Worm (Caenorhabditis elegans): Measurements from ENCODE around the gene C33G8.2.
A peak's percentile ranks its signal among the peaks of the same experiment; 100 is the strongest.

C33G8.2 gene

ce11 chrV:7009461-7009860, at the start of gene C33G8.2:
Gene C33G8.2, plus strand, starts transcription at chrV:7009761.
- TF ChIP-seq ztf-18 (tag; optimal IDR thresholded peaks at IDR 0.05) (no peak), F55B11.4 (tag; optimal IDR thresholded peaks at IDR 0.05; ENCODE audit: borderline replicate concordance, insufficient read depth) (no peak), zim-3 (tag; optimal IDR thresholded peaks at IDR 0.05) (no peak), F57C9.4 (tag; optimal IDR thresholded peaks at IDR 0.05) (no peak), ceh-100 (GFP tag; IDR thresholded peaks at IDR 0.05) (no peak), ztf-26 (tag; optimal IDR thresholded peaks at IDR 0.05) (no peak), Y53F4B.3 (GFP tag; IDR thresholded peaks at IDR 0.05) (no peak), dpff-1 (tag; optimal IDR thresholded peaks at IDR 0.05) (no peak), T26A5.8 (tag; optimal IDR thresholded peaks at IDR 0.05) (no peak), C17E4.6 (GFP tag; IDR thresholded peaks at IDR 0.05) (no peak), let-607 (tag; optimal IDR thresholded peaks at IDR 0.05) (no peak), mcd-1 (GFP tag; IDR thresholded peaks at IDR 0.05) (no peak), ztf-3 (GFP tag; optimal IDR thresholded peaks at IDR 0.05) (no peak), unc-62 (GFP tag; optimal IDR thresholded peaks at IDR 0.05) (no peak), ets-4 (GFP tag; optimal IDR thresholded peaks at IDR 0.05) (no peak), nhr-179 (tag; optimal IDR thresholded peaks at IDR 0.05) (no peak)

- no peak for TF ChIP-seq Y53G8AR.9 (GFP tag; conservative IDR thresholded peaks at IDR 0.05)
- TF ChIP-seq ceh-58 (GFP tag; IDR thresholded peaks at IDR 0.05) = 0 out of 2 replicates have a peak, but pooled peaks have one; percentile 12
Measured at ce11 chrV:6969950-6970532, 39.5 kb upstream of the C33G8.2 start, which contains the start of gene ptr-15. Gene ptr-15, minus strand, starts transcription at chrV:6970000.

DNA sequence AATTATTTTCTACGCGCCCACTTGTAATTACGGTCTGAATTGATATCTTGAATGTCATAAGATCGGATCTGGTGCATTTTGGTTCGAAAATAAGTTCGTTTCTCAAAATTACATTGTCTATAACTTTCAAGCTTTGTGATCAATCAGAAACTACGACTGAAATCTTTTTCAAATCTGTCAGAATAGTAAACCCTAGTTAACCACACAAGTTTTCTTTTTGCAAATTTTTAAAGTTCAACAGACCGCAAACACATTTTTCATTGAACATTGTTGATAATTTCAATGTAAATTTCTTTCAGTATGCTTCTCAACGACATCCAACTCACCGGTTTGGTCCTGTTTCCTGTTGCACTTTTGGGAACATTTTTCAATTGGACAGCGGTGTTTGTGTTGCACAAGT, 38.0 kb upstream of the C33G8.2 start, which contains the start of gene srx-59:
Gene srx-59 (plus strand): TSS at position 301 of the 400 bp plus-strand sequence.
- TF ChIP-seq pha-4 (tag; optimal IDR thresholded peaks at IDR 0.05) (no peak), pbrm-1 (GFP tag; IDR thresholded peaks at IDR 0.05) (no peak), ceh-79 (tag; optimal IDR thresholded peaks at IDR 0.05) (no peak), hmg-20 (GFP tag; IDR thresholded peaks at IDR 0.05) (no peak), nhr-179 (tag; optimal IDR thresholded peaks at IDR 0.05) (no peak), nhr-27 (tag; optimal IDR thresholded peaks at IDR 0.05) (no peak), ztf-28 (GFP tag; IDR thresholded peaks at IDR 0.05) (no peak), lin-40 (tag; optimal IDR thresholded peaks at IDR 0.05) (no peak), unc-130 (GFP tag; optimal IDR thresholded peaks at IDR 0.05) (no peak), nfya-1 (tag; optimal IDR thresholded peaks at IDR 0.05; ENCODE audit: borderline replicate concordance, insufficient read depth) (no peak), egl-44 (GFP tag; IDR thresholded peaks at IDR 0.05) (no peak), aptf-2 (GFP tag; conservative IDR thresholded peaks at IDR 0.05) (no peak), F49E8.2 (tag; optimal IDR thresholded peaks at IDR 0.05; ENCODE audit: insufficient read depth) (no peak), ceh-27 (GFP tag; optimal IDR thresholded peaks at IDR 0.05) (no peak), C06A6.2 (GFP tag; conservative IDR thresholded peaks at IDR 0.05) (no peak), ama-1 (optimal IDR thresholded peaks at IDR 0.05) (no peak), ama-1 (GFP tag; optimal IDR thresholded peaks at IDR 0.05) (no peak), akir-1 (GFP tag; optimal IDR thresholded peaks at IDR 0.05) (no peak)

ce11 chrV:6976047-6976446, 33.5 kb upstream of the C33G8.2 start, which contains the start of gene srx-16:
Gene srx-16, plus strand, starts transcription at chrV:6976347.
- TF ChIP-seq hrde-1 (tag; optimal IDR thresholded peaks at IDR 0.05; ENCODE audit: borderline replicate concordance) = no peak
- TF ChIP-seq F55B11.4 (tag; optimal IDR thresholded peaks at IDR 0.05; ENCODE audit: borderline replicate concordance, insufficient read depth) = no peak
- TF ChIP-seq tlf-1 (GFP tag; optimal IDR thresholded peaks at IDR 0.05) = no peak
- no peak for TF ChIP-seq snpc-1.3 (tag; optimal IDR thresholded peaks at IDR 0.05; ENCODE audit: insufficient read depth)
- TF ChIP-seq ztf-18 (tag; optimal IDR thresholded peaks at IDR 0.05) = no peak
- TF ChIP-seq snpc-4 (GFP tag; optimal IDR thresholded peaks at IDR 0.05) = no peak
- no peak for TF ChIP-seq snpc-4 (tag; optimal IDR thresholded peaks at IDR 0.05)
- TF ChIP-seq ztf-22 (GFP tag; optimal IDR thresholded peaks at IDR 0.05) = no peak
- no peak for TF ChIP-seq fkh-3 (tag; optimal IDR thresholded peaks at IDR 0.05)
- no peak for TF ChIP-seq attf-5 (GFP tag; optimal IDR thresholded peaks at IDR 0.05)
- no peak for TF ChIP-seq unc-62 (GFP tag; optimal IDR thresholded peaks at IDR 0.05)
- TF ChIP-seq cebp-2 (GFP tag; IDR thresholded peaks at IDR 0.05) = no peak
- TF ChIP-seq T07F8.4 (tag; optimal IDR thresholded peaks at IDR 0.05) = no peak

Measured in whole organism, young adult.